Fruit fly (Drosophila melanogaster): ENCODE data around the gene CG34277.

The CG34277 gene

dm6 chr3R:5403963-5404362, 34.6 kb downstream of the CG34277 start, which contains the start of gene CG2663:
Gene CG2663, minus strand, starts transcription at chr3R:5404135.
- TF ChIP-seq CG7045 (GFP tag; optimal IDR thresholded peaks at IDR 0.05) (no peak), bab1 (GFP tag; optimal IDR thresholded peaks at IDR 0.05) (no peak), CG7101 (tag; optimal IDR thresholded peaks at IDR 0.05) (no peak), kay (GFP tag; ENCODE audit: borderline replicate concordance) (no peak), Crg-1 (GFP tag; optimal IDR thresholded peaks at IDR 0.05) (no peak), ovo (GFP tag; optimal IDR thresholded peaks at IDR 0.05) (no peak), Clk (GFP tag; optimal IDR thresholded peaks at IDR 0.05) (no peak), toe (GFP tag; optimal IDR thresholded peaks at IDR 0.05) (no peak), cnc (optimal IDR thresholded peaks at IDR 0.05) (no peak), CG1620 (GFP tag; optimal IDR thresholded peaks at IDR 0.05) (no peak), Hr96 (GFP tag; optimal IDR thresholded peaks at IDR 0.05) (no peak), tj (GFP tag; optimal IDR thresholded peaks at IDR 0.05) (no peak)

dm6 chr3R:5412306-5412705, 43.0 kb downstream of the CG34277 start, which contains the start of gene Orco:
Gene Orco, minus strand, starts transcription at chr3R:5412406.
- TF ChIP-seq CG14711 (tag; optimal IDR thresholded peaks at IDR 0.05) (no peak), bab1 (GFP tag; optimal IDR thresholded peaks at IDR 0.05) (no peak), tj (GFP tag; optimal IDR thresholded peaks at IDR 0.05) (no peak), CG11617 (GFP tag; optimal IDR thresholded peaks at IDR 0.05) (no peak), Hr96 (GFP tag; optimal IDR thresholded peaks at IDR 0.05) (no peak), Mnt (GFP tag; optimal IDR thresholded peaks at IDR 0.05) (no peak), CG1620 (GFP tag; optimal IDR thresholded peaks at IDR 0.05) (no peak), cic (GFP tag; optimal IDR thresholded peaks at IDR 0.05) (no peak), CG33017 (tag; optimal IDR thresholded peaks at IDR 0.05) (no peak), CG5204 (GFP tag; optimal IDR thresholded peaks at IDR 0.05) (no peak), CG12768 (GFP tag; optimal IDR thresholded peaks at IDR 0.05) (no peak), cnc (optimal IDR thresholded peaks at IDR 0.05) (no peak), ovo (GFP tag; optimal IDR thresholded peaks at IDR 0.05) (no peak), toe (GFP tag; optimal IDR thresholded peaks at IDR 0.05) (no peak), Crg-1 (GFP tag; optimal IDR thresholded peaks at IDR 0.05) (no peak), pad (GFP tag; optimal IDR thresholded peaks at IDR 0.05) (no peak), CG7045 (GFP tag; optimal IDR thresholded peaks at IDR 0.05) (no peak), kay (GFP tag; ENCODE audit: borderline replicate concordance) (no peak), CG7101 (tag; optimal IDR thresholded peaks at IDR 0.05) (no peak), Clk (GFP tag; optimal IDR thresholded peaks at IDR 0.05) (no peak)

- TF ChIP-seq CG12768 (GFP tag; optimal IDR thresholded peaks at IDR 0.05) (no peak), CG7045 (GFP tag; optimal IDR thresholded peaks at IDR 0.05) (peak; percentile 13), CG5204 (GFP tag; optimal IDR thresholded peaks at IDR 0.05) (peak; percentile 7)
Measured at dm6 chr3R:5412987-5413386, 43.6 kb downstream of the CG34277 start.

- no peak for TF ChIP-seq CG14711 (tag; optimal IDR thresholded peaks at IDR 0.05)
- TF ChIP-seq pad (GFP tag; optimal IDR thresholded peaks at IDR 0.05), result no peak
- no peak for TF ChIP-seq CG7101 (tag; optimal IDR thresholded peaks at IDR 0.05)
- TF ChIP-seq tj (GFP tag; optimal IDR thresholded peaks at IDR 0.05), result no peak
- TF ChIP-seq CG33017 (tag; optimal IDR thresholded peaks at IDR 0.05), result no peak
- no peak for TF ChIP-seq Crg-1 (GFP tag; optimal IDR thresholded peaks at IDR 0.05)
- no peak for TF ChIP-seq CG12768 (GFP tag; optimal IDR thresholded peaks at IDR 0.05)
- TF ChIP-seq CG1620 (GFP tag; optimal IDR thresholded peaks at IDR 0.05), result no peak
- TF ChIP-seq Mnt (GFP tag; optimal IDR thresholded peaks at IDR 0.05), result no peak
- TF ChIP-seq CG5204 (GFP tag; optimal IDR thresholded peaks at IDR 0.05), result no peak
- TF ChIP-seq CG11617 (GFP tag; optimal IDR thresholded peaks at IDR 0.05), result no peak
- TF ChIP-seq toe (GFP tag; optimal IDR thresholded peaks at IDR 0.05), result no peak
- TF ChIP-seq cic (GFP tag; optimal IDR thresholded peaks at IDR 0.05), result no peak
- no peak for TF ChIP-seq kay (GFP tag; ENCODE audit: borderline replicate concordance)
- TF ChIP-seq cnc (optimal IDR thresholded peaks at IDR 0.05), result no peak
- no peak for TF ChIP-seq Hr96 (GFP tag; optimal IDR thresholded peaks at IDR 0.05)
- no peak for TF ChIP-seq ovo (GFP tag; optimal IDR thresholded peaks at IDR 0.05)
- TF ChIP-seq bab1 (GFP tag; optimal IDR thresholded peaks at IDR 0.05), result no peak
- no peak for TF ChIP-seq CG7045 (GFP tag; optimal IDR thresholded peaks at IDR 0.05)
- no peak for TF ChIP-seq Clk (GFP tag; optimal IDR thresholded peaks at IDR 0.05)
Measured at dm6 chr3R:5414147-5414748, 44.9 kb downstream of the CG34277 start, which contains the start of gene CG14669. Gene CG14669, plus strand, starts transcription at chr3R:5414527.

dm6 chr3R:5420454-5420853, 51.1 kb downstream of the CG34277 start:
- TF ChIP-seq CG7101 (tag; optimal IDR thresholded peaks at IDR 0.05), result no peak
- no peak for TF ChIP-seq toe (GFP tag; optimal IDR thresholded peaks at IDR 0.05)
- no peak for TF ChIP-seq CG11617 (GFP tag; optimal IDR thresholded peaks at IDR 0.05)
- no peak for TF ChIP-seq CG14711 (tag; optimal IDR thresholded peaks at IDR 0.05)
- TF ChIP-seq Crg-1 (GFP tag; optimal IDR thresholded peaks at IDR 0.05), result no peak
- no peak for TF ChIP-seq Mnt (GFP tag; optimal IDR thresholded peaks at IDR 0.05)
- TF ChIP-seq CG33017 (tag; optimal IDR thresholded peaks at IDR 0.05), result no peak
- TF ChIP-seq CG1620 (GFP tag; optimal IDR thresholded peaks at IDR 0.05), result no peak
- no peak for TF ChIP-seq Clk (GFP tag; optimal IDR thresholded peaks at IDR 0.05)
- TF ChIP-seq bab1 (GFP tag; optimal IDR thresholded peaks at IDR 0.05), result no peak
- no peak for TF ChIP-seq ovo (GFP tag; optimal IDR thresholded peaks at IDR 0.05)
- TF ChIP-seq CG7045 (GFP tag; optimal IDR thresholded peaks at IDR 0.05), result no peak
- TF ChIP-seq CG12768 (GFP tag; optimal IDR thresholded peaks at IDR 0.05), result no peak
- no peak for TF ChIP-seq cnc (optimal IDR thresholded peaks at IDR 0.05)
- no peak for TF ChIP-seq pad (GFP tag; optimal IDR thresholded peaks at IDR 0.05)
- no peak for TF ChIP-seq tj (GFP tag; optimal IDR thresholded peaks at IDR 0.05)
- no peak for TF ChIP-seq kay (GFP tag; ENCODE audit: borderline replicate concordance)
- no peak for TF ChIP-seq cic (GFP tag; optimal IDR thresholded peaks at IDR 0.05)
